Worm (Caenorhabditis elegans): ENCODE measurements around the gene C18G1.7.

Gene C18G1.7

ce11 chrV:4719965-4720364, 25.4 kb upstream of the C18G1.7 start, which contains the start of gene prx-6:
Gene prx-6 (minus strand): TSS chrV:4720093.
- TF ChIP-seq ahr-1 (tag; optimal IDR thresholded peaks at IDR 0.05) (no peak), elt-2 (tag; optimal IDR thresholded peaks at IDR 0.05) (peak; percentile 66)

ce11 chrV:4720884-4721464, 24.4 kb upstream of the C18G1.7 start:
- no peak for TF ChIP-seq ceh-24 (tag; optimal IDR thresholded peaks at IDR 0.05)
- TF ChIP-seq Y22D7AL.16 (tag; optimal IDR thresholded peaks at IDR 0.05): no peak
- peak; percentile 58 for TF ChIP-seq elt-2 (tag; optimal IDR thresholded peaks at IDR 0.05)
- TF ChIP-seq sox-4 (tag; optimal IDR thresholded peaks at IDR 0.05): no peak

- TF ChIP-seq nhr-232 (tag; optimal IDR thresholded peaks at IDR 0.05) (no peak), elt-4 (tag; optimal IDR thresholded peaks at IDR 0.05) (no peak), dmd-4 (tag; optimal IDR thresholded peaks at IDR 0.05; ENCODE audit: borderline replicate concordance) (no peak), ceh-9 (tag; optimal IDR thresholded peaks at IDR 0.05) (no peak), ceh-6 (GFP tag; optimal IDR thresholded peaks at IDR 0.05) (no peak), dve-1 (tag; optimal IDR thresholded peaks at IDR 0.05) (no peak), Y22D7AL.16 (tag; optimal IDR thresholded peaks at IDR 0.05) (no peak), unc-3 (GFP tag; conservative IDR thresholded peaks at IDR 0.05) (no peak), unc-3 (tag; optimal IDR thresholded peaks at IDR 0.05) (no peak), sdc-2 (tag; optimal IDR thresholded peaks at IDR 0.05) (no peak), tbx-7 (tag; optimal IDR thresholded peaks at IDR 0.05) (no peak), sox-4 (tag; optimal IDR thresholded peaks at IDR 0.05) (no peak), ceh-2 (tag; optimal IDR thresholded peaks at IDR 0.05) (no peak), rnt-1 (tag; optimal IDR thresholded peaks at IDR 0.05) (no peak), fkh-10 (GFP tag; optimal IDR thresholded peaks at IDR 0.05) (no peak), pqm-1 (tag; optimal IDR thresholded peaks at IDR 0.05) (no peak), nhr-11 (tag; optimal IDR thresholded peaks at IDR 0.05) (no peak), eyg-1 (tag; optimal IDR thresholded peaks at IDR 0.05) (no peak), lim-6 (tag; optimal IDR thresholded peaks at IDR 0.05) (no peak)
Observed at ce11 chrV:4722314-4722713, 23.1 kb upstream of the C18G1.7 start, which contains the start of gene F39G3.5. Gene F39G3.5 (plus strand): TSS chrV:4722614.

- TF ChIP-seq Y22D7AL.16 (tag; optimal IDR thresholded peaks at IDR 0.05): no peak
Observed at ce11 chrV:4724453-4724852, 20.9 kb upstream of the C18G1.7 start, which contains the start of gene F39G3.4. Gene F39G3.4 (plus strand): TSS chrV:4724753.

ce11 chrV:4730075-4730474, 15.3 kb upstream of the C18G1.7 start, which contains the start of gene tig-2:
Gene tig-2 (minus strand): TSS chrV:4730161.
- no peak for TF ChIP-seq gmeb-2 (tag; optimal IDR thresholded peaks at IDR 0.05)
- TF ChIP-seq ceh-24 (tag; optimal IDR thresholded peaks at IDR 0.05): no peak
- no peak for TF ChIP-seq K09A11.1 (tag; optimal IDR thresholded peaks at IDR 0.05; ENCODE audit: insufficient read depth)
- TF ChIP-seq tbx-2 (tag; optimal IDR thresholded peaks at IDR 0.05): peak; percentile 8
- peak; percentile 48 for TF ChIP-seq ceh-18 (tag; optimal IDR thresholded peaks at IDR 0.05)
- peak; percentile 23 for TF ChIP-seq nfya-1 (tag; optimal IDR thresholded peaks at IDR 0.05)

ce11 chrV:4731154-4731961, 14.0 kb upstream of the C18G1.7 start, which contains the start of gene F39G3.3:
Gene F39G3.3 (plus strand): TSS chrV:4731911.
- TF ChIP-seq pros-1 (tag; optimal IDR thresholded peaks at IDR 0.05): no peak
- TF ChIP-seq ztf-16 (tag; optimal IDR thresholded peaks at IDR 0.05): peak; percentile 74
- TF ChIP-seq K02D7.2 (tag; optimal IDR thresholded peaks at IDR 0.05): peak; percentile 83
- TF ChIP-seq hlh-15 (tag; optimal IDR thresholded peaks at IDR 0.05): peak; percentile 79
- TF ChIP-seq rnt-1 (tag; optimal IDR thresholded peaks at IDR 0.05): peak; percentile 82
- peak; percentile 80 for TF ChIP-seq K09A11.1 (tag; optimal IDR thresholded peaks at IDR 0.05; ENCODE audit: insufficient read depth)
- peak; percentile 97 for TF ChIP-seq ceh-14 (tag; optimal IDR thresholded peaks at IDR 0.05)
- no peak for TF ChIP-seq pha-4 (tag; optimal IDR thresholded peaks at IDR 0.05)
- peak; percentile 86 for TF ChIP-seq madf-2 (tag; optimal IDR thresholded peaks at IDR 0.05)
- TF ChIP-seq pqm-1 (tag; optimal IDR thresholded peaks at IDR 0.05): no peak
- peak; percentile 89 for TF ChIP-seq hlh-8 (tag; optimal IDR thresholded peaks at IDR 0.05)
- TF ChIP-seq ceh-24 (tag; optimal IDR thresholded peaks at IDR 0.05): peak; percentile 65
- peak; percentile 78 for TF ChIP-seq ahr-1 (tag; optimal IDR thresholded peaks at IDR 0.05)
- peak; percentile 89 for TF ChIP-seq nfya-1 (tag; optimal IDR thresholded peaks at IDR 0.05)
- peak; percentile 86 for TF ChIP-seq ceh-34 (tag; optimal IDR thresholded peaks at IDR 0.05)
- TF ChIP-seq gmeb-2 (tag; optimal IDR thresholded peaks at IDR 0.05): peak; percentile 86
- peak; percentile 63 for TF ChIP-seq ceh-6 (GFP tag; optimal IDR thresholded peaks at IDR 0.05)
- TF ChIP-seq pat-9 (tag; optimal IDR thresholded peaks at IDR 0.05): peak; percentile 55
- TF ChIP-seq elt-2 (tag; optimal IDR thresholded peaks at IDR 0.05): peak; percentile 95
- TF ChIP-seq eyg-1 (tag; optimal IDR thresholded peaks at IDR 0.05): peak; percentile 75
- peak; percentile 74 for TF ChIP-seq F13H6.1 (tag; optimal IDR thresholded peaks at IDR 0.05)
- TF ChIP-seq sox-4 (tag; optimal IDR thresholded peaks at IDR 0.05): peak; percentile 88
- TF ChIP-seq npax-4 (tag; optimal IDR thresholded peaks at IDR 0.05): peak; percentile 80
